Worm (Caenorhabditis elegans): ENCODE measurements around the gene F23F1.2.

ce11 chrII:1334-1898, 32.6 kb upstream of the F23F1.2 start, which contains the start of gene 2L52.1:
- TF ChIP-seq ama-1 (optimal IDR thresholded peaks at IDR 0.05) (no peak), tra-4 (tag; optimal IDR thresholded peaks at IDR 0.05) (no peak)

All from whole organism, early embryonic.